Worm (Caenorhabditis elegans) whole organism, L2 larva: ENCODE measurements around the gene Y43F4A.1.
A peak's percentile ranks its signal among the peaks of the same experiment; 100 is the strongest.

ENCODE experiments used
- C34F6.9 ChIP-seq: fragments of 150-350 bp; optimal IDR thresholded peaks from 2 replicates; lab custom pipeline; 2014; ENCODE audit warnings: missing biosample characterization, missing genetic modification characterization
- F13H6.1 ChIP-seq: sonication (generic microtip); optimal IDR thresholded peaks from 2 replicates; lab custom pipeline; 2016; ENCODE audit warnings: missing genetic modification characterization, missing compliant biosample characterization
- R02D3.7 ChIP-seq: fragments of 150-350 bp; optimal IDR thresholded peaks from 2 replicates; lab custom pipeline; 2014; ENCODE audit warnings: missing biosample characterization, missing genetic modification characterization
- ZK546.5 ChIP-seq: sonication (generic microtip); optimal IDR thresholded peaks from 2 replicates; lab custom pipeline; 2017; ENCODE audit warnings: missing biosample characterization, missing genetic modification characterization
- alr-1 ChIP-seq: fragments of 150-350 bp; optimal IDR thresholded peaks from 2 replicates; lab custom pipeline; 2014; ENCODE audit warnings: missing biosample characterization, missing genetic modification characterization
- aly-2 ChIP-seq: fragments of 150-350 bp; optimal IDR thresholded peaks from 2 replicates; lab custom pipeline; 2014; ENCODE audit warnings: missing biosample characterization, missing genetic modification characterization
- ama-1 ChIP-seq: fragments of 150-350 bp; optimal IDR thresholded peaks from 2 replicates; lab custom pipeline; 2018; ENCODE audit warnings: inconsistent platforms
- blmp-1 ChIP-seq: sonication (generic microtip); optimal IDR thresholded peaks from 2 replicates; lab custom pipeline; 2017; ENCODE audit warnings: missing genetic modification characterization, mild to moderate bottlenecking, missing compliant biosample characterization, antibody characterized with exemption, moderate library complexity; ENCODE audit not compliant: insufficient read depth
- ceh-16 ChIP-seq: fragments of 150-350 bp; optimal IDR thresholded peaks from 2 replicates; lab custom pipeline; 2014; ENCODE audit warnings: missing biosample characterization, missing genetic modification characterization
- ceh-82 ChIP-seq: fragments of 150-350 bp; optimal IDR thresholded peaks from 2 replicates; lab custom pipeline; 2014; ENCODE audit warnings: missing biosample characterization, missing genetic modification characterization
- elt-3 ChIP-seq: sonication (generic microtip); optimal IDR thresholded peaks from 2 replicates; lab custom pipeline; 2017; ENCODE audit warnings: missing biosample characterization, missing genetic modification characterization
- fos-1 ChIP-seq: fragments of 150-350 bp; optimal IDR thresholded peaks from 2 replicates; lab custom pipeline; 2014; ENCODE audit warnings: missing biosample characterization, missing genetic modification characterization
- gmeb-1 ChIP-seq: fragments of 150-350 bp; optimal IDR thresholded peaks from 2 replicates; lab custom pipeline; 2014; ENCODE audit warnings: missing biosample characterization, missing genetic modification characterization
- lin-11 ChIP-seq: fragments of 150-350 bp; sonication (generic microtip); optimal IDR thresholded peaks from 2 replicates; lab custom pipeline; 2014; ENCODE audit warnings: missing biosample characterization, missing genetic modification characterization, inconsistent platforms, mixed read lengths
- lin-13 ChIP-seq: fragments of 150-350 bp; optimal IDR thresholded peaks from 2 replicates; lab custom pipeline; 2014; ENCODE audit warnings: missing biosample characterization, missing genetic modification reagents, missing genetic modification characterization
- lin-39 ChIP-seq: fragments of 150-350 bp; optimal IDR thresholded peaks from 2 replicates; lab custom pipeline; 2014; ENCODE audit warnings: missing biosample characterization, missing genetic modification reagents, missing genetic modification characterization
- mab-5 ChIP-seq: fragments of 150-350 bp; optimal IDR thresholded peaks from 2 replicates; lab custom pipeline; 2014; ENCODE audit warnings: missing biosample characterization, missing genetic modification characterization
- mbf-1 ChIP-seq: sonication (generic microtip); optimal IDR thresholded peaks from 2 replicates; lab custom pipeline; 2017; ENCODE audit warnings: missing biosample characterization, missing genetic modification characterization
- mdl-1 ChIP-seq, 2 experiments: fragments of 150-350 bp in 1 of 2; sonication (generic microtip) in 1 of 2; optimal IDR thresholded peaks; 2 replicates each; lab custom pipeline; 2017; ENCODE audit warnings: missing biosample characterization in 2 of 2, missing genetic modification characterization in 2 of 2
- nhr-11 ChIP-seq: fragments of 150-350 bp; optimal IDR thresholded peaks from 2 replicates; lab custom pipeline; 2014; ENCODE audit warnings: missing biosample characterization, missing genetic modification characterization
- nhr-129 ChIP-seq: fragments of 150-350 bp; optimal IDR thresholded peaks from 2 replicates; lab custom pipeline; 2014; ENCODE audit warnings: missing biosample characterization, missing genetic modification characterization
- nhr-21 ChIP-seq: fragments of 150-350 bp; optimal IDR thresholded peaks from 2 replicates; lab custom pipeline; 2014; ENCODE audit warnings: missing biosample characterization, missing genetic modification characterization
- nhr-25 ChIP-seq: fragments of 150-350 bp; sonication (generic microtip); optimal IDR thresholded peaks from 3 replicates; lab custom pipeline; 2014; ENCODE audit warnings: missing biosample characterization, missing genetic modification characterization
- nhr-77 ChIP-seq: fragments of 150-350 bp; optimal IDR thresholded peaks from 2 replicates; lab custom pipeline; 2014; ENCODE audit warnings: missing biosample characterization, missing genetic modification characterization
- peb-1 ChIP-seq: fragments of 150-350 bp; optimal IDR thresholded peaks from 2 replicates; lab custom pipeline; 2014; ENCODE audit warnings: missing biosample characterization, missing genetic modification characterization
- sem-4 ChIP-seq: fragments of 150-350 bp; optimal IDR thresholded peaks from 2 replicates; lab custom pipeline; 2014; ENCODE audit warnings: missing biosample characterization, missing genetic modification reagents, missing genetic modification characterization
- skn-1 ChIP-seq: sonication (generic microtip); optimal IDR thresholded peaks from 2 replicates; lab custom pipeline; 2017; ENCODE audit warnings: missing biosample characterization, missing genetic modification characterization
- sma-3 ChIP-seq: sonication (generic microtip); optimal IDR thresholded peaks from 2 replicates; lab custom pipeline; 2016; ENCODE audit warnings: missing genetic modification reagents, missing genetic modification characterization, missing compliant biosample characterization
- sma-9 ChIP-seq, 2 experiments: fragments of 150-350 bp in 1 of 2; sonication (generic microtip) in 1 of 2; optimal IDR thresholded peaks; 2 replicates each; lab custom pipeline; 2014 to 2016; ENCODE audit warnings: missing genetic modification characterization in 2 of 2, mild to moderate bottlenecking in 1 of 2, missing biosample characterization in 1 of 2, missing compliant biosample characterization in 1 of 2, missing genetic modification reagents in 1 of 2, moderate library complexity in 1 of 2
- unc-55 ChIP-seq: fragments of 150-350 bp; sonication (generic microtip); optimal IDR thresholded peaks from 3 replicates; lab custom pipeline; 2014; ENCODE audit warnings: missing biosample characterization, missing genetic modification reagents, missing genetic modification characterization
- unc-62 ChIP-seq: fragments of 150-350 bp; optimal IDR thresholded peaks from 2 replicates; lab custom pipeline; 2014; ENCODE audit warnings: missing biosample characterization, missing genetic modification reagents, missing genetic modification characterization
- zag-1 ChIP-seq: fragments of 150-350 bp; optimal IDR thresholded peaks from 2 replicates; lab custom pipeline; 2014; ENCODE audit warnings: missing biosample characterization, missing genetic modification characterization
- ztf-1 ChIP-seq: fragments of 200-800 bp; sonication (Bioruptor generic); conservative IDR thresholded peaks from 2 replicates; pipeline ENCODE4 v1.3.6; 2022; ENCODE audit warnings: missing genetic modification characterization, missing compliant biosample characterization
- ztf-11 ChIP-seq: sonication (generic microtip); optimal IDR thresholded peaks from 2 replicates; lab custom pipeline; 2017; ENCODE audit warnings: missing biosample characterization, missing genetic modification characterization

Y43F4A.1 gene

ce11 chrIII:13213111-13213510 lies 9.8 kb upstream of the Y43F4A.1 start:
- TF ChIP-seq fos-1, result no peak
- TF ChIP-seq ceh-82 (tag; lab: Kevin White, UChicago), result no peak
- no peak for TF ChIP-seq ama-1 (lab: Kevin White, UChicago)
- TF ChIP-seq aly-2 (tag; lab: Kevin White, UChicago), result no peak
- TF ChIP-seq F13H6.1 (tag; lab: Kevin White, UChicago), result no peak
- TF ChIP-seq skn-1 (tag; lab: Kevin White, UChicago), result no peak

ce11 chrIII:13215682-13216081 lies 7.2 kb upstream of the Y43F4A.1 start:
- no peak for TF ChIP-seq ztf-1 (GFP tag; lab: Robert Waterston, UW)
- TF ChIP-seq mab-5 (tag; lab: Kevin White, UChicago), result no peak
- TF ChIP-seq R02D3.7 (tag; lab: Kevin White, UChicago), result no peak
- TF ChIP-seq blmp-1, result peak; percentile 58
- peak; percentile 41 for TF ChIP-seq C34F6.9 (tag; lab: Kevin White, UChicago)
- TF ChIP-seq alr-1, result no peak
- peak; percentile 66 for TF ChIP-seq unc-55 (GFP tag; lab: Kevin White, UChicago)
- no peak for TF ChIP-seq nhr-21 (tag; lab: Kevin White, UChicago)
- no peak for TF ChIP-seq ceh-82 (tag; lab: Kevin White, UChicago)
- no peak for TF ChIP-seq mdl-1 (tag; optimal IDR thresholded peaks at IDR 0.05; lab: Kevin White, UChicago)
- peak; percentile 29 for TF ChIP-seq sem-4 (tag; lab: Kevin White, UChicago)
- no peak for TF ChIP-seq peb-1 (tag; lab: Kevin White, UChicago)
- TF ChIP-seq nhr-11 (tag; lab: Kevin White, UChicago), result no peak
- TF ChIP-seq aly-2 (tag; lab: Kevin White, UChicago), result no peak
- no peak for TF ChIP-seq lin-13
- no peak for TF ChIP-seq ztf-11 (tag; lab: Kevin White, UChicago)
- TF ChIP-seq nhr-129 (tag; lab: Kevin White, UChicago), result no peak
- TF ChIP-seq elt-3 (tag; lab: Kevin White, UChicago), result no peak
- TF ChIP-seq lin-11 (tag; lab: Kevin White, UChicago), result no peak

- peak; percentile 3 for TF ChIP-seq blmp-1
- TF ChIP-seq lin-39 (tag; lab: Kevin White, UChicago), result no peak
- TF ChIP-seq zag-1 (tag; lab: Kevin White, UChicago), result no peak
- peak; percentile 72 for TF ChIP-seq sem-4 (tag; lab: Kevin White, UChicago)
- TF ChIP-seq, all 48 proteins: peak for 2
Observed at ce11 chrIII:13216488-13217016, 6.3 kb upstream of the Y43F4A.1 start.

ce11 chrIII:13224395-13224794 lies 1.5 kb downstream of the Y43F4A.1 start:
- TF ChIP-seq nhr-77 (tag; lab: Kevin White, UChicago) (no peak), ztf-1 (GFP tag; lab: Robert Waterston, UW) (no peak), ZK546.5 (no peak), gmeb-1 (tag; lab: Kevin White, UChicago) (peak; percentile 39), alr-1 (no peak), nhr-25 (tag; lab: Kevin White, UChicago) (peak; percentile 2), unc-62 (no peak), ceh-16 (tag; lab: Kevin White, UChicago) (no peak)

ce11 chrIII:13225019-13225418 lies 2.1 kb downstream of the Y43F4A.1 start:
- TF ChIP-seq nhr-129 (tag; lab: Kevin White, UChicago) (peak; percentile 7), mbf-1 (tag; lab: Kevin White, UChicago) (no peak), fos-1 (peak; percentile 27), ceh-16 (tag; lab: Kevin White, UChicago) (no peak), gmeb-1 (tag; lab: Kevin White, UChicago) (peak; percentile 41), alr-1 (no peak), sma-9 (GFP tag; optimal IDR thresholded peaks at IDR 0.05; lab: Kevin White, UChicago) (peak; percentile 27), sma-9 (tag; optimal IDR thresholded peaks at IDR 0.05; lab: Kevin White, UChicago) (no peak), sma-3 (GFP tag; lab: Kevin White, UChicago) (peak; percentile 8), nhr-11 (tag; lab: Kevin White, UChicago) (no peak)
